Worm (Caenorhabditis elegans): ENCODE results near the gene srab-7.

The srab-7 gene

DNA sequence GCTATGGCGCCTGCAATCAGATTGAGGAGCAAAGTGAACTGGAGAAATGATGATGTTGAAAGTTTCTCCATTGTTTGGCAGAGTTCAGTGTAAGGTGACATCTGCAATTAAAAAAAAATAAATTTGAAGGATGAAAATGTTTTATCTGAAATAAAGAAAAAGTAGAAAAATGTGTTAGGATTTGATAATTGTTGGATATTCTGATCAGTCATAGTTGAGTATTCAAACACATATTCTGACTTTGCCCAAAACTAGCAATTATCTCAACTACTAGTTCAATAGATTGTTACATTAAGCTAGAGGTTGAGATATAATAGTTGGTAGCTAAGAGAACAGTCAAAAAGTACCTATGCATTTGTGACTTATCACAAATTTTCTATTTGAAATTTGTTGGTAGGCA lies 10.5 kb downstream of the srab-7 start, which contains the start of gene srab-10:
Gene srab-10, minus strand, starts transcription at position 101 of the 400 bp plus-strand sequence.
- TF ChIP-seq tbx-37 (GFP tag; conservative IDR thresholded peaks at IDR 0.05) (no peak), ceh-36 (tag; optimal IDR thresholded peaks at IDR 0.05) (no peak), pes-1 (GFP tag; IDR thresholded peaks at IDR 0.05) (no peak), ama-1 (optimal IDR thresholded peaks at IDR 0.05) (no peak), scrt-1 (GFP tag; IDR thresholded peaks at IDR 0.05) (no peak), hmg-4 (GFP tag; optimal IDR thresholded peaks at IDR 0.05) (no peak), ceh-13 (GFP tag; optimal IDR thresholded peaks at IDR 0.05) (no peak), F13C5.2 (tag; optimal IDR thresholded peaks at IDR 0.05) (no peak), tbx-11 (GFP tag; IDR thresholded peaks at IDR 0.05) (no peak), sea-1 (GFP tag; conservative IDR thresholded peaks at IDR 0.05) (no peak), hmbx-1 (tag; optimal IDR thresholded peaks at IDR 0.05) (no peak), B0310.2 (tag; optimal IDR thresholded peaks at IDR 0.05) (no peak), hnd-1 (tag; optimal IDR thresholded peaks at IDR 0.05) (no peak), ets-7 (tag; optimal IDR thresholded peaks at IDR 0.05) (no peak)

DNA sequence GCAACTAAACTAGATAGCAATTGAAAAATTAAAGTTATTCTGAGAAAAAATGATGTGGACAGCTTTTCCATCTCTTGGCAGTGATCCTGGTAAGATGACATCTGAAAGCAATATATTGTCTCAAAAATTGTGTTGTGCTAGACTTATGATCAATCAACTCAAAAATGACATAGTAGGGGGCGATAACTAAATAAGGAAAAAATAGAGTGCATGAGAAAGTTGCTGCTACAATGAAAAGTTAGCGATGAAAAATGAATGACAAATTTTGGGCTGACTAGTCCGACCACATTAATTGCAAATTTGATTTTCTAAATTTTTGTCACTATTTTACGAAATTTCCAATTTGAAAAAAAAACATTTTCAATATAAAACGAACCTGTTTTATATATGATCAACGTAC lies 13.8 kb downstream of the srab-7 start, which contains the start of gene srab-9:
Gene srab-9, minus strand, starts transcription at position 101 of the 400 bp plus-strand sequence.
- no peak for TF ChIP-seq B0310.2 (tag; optimal IDR thresholded peaks at IDR 0.05)
- TF ChIP-seq F13C5.2 (tag; optimal IDR thresholded peaks at IDR 0.05) = no peak
- no peak for TF ChIP-seq flt-1 (GFP tag; IDR thresholded peaks at IDR 0.05)
- no peak for TF ChIP-seq tra-4 (tag; optimal IDR thresholded peaks at IDR 0.05)
- TF ChIP-seq scrt-1 (GFP tag; IDR thresholded peaks at IDR 0.05) = no peak
- TF ChIP-seq pes-1 (GFP tag; IDR thresholded peaks at IDR 0.05) = no peak
- TF ChIP-seq ama-1 (optimal IDR thresholded peaks at IDR 0.05) = no peak
- no peak for TF ChIP-seq aly-1 (tag; optimal IDR thresholded peaks at IDR 0.05)
- no peak for TF ChIP-seq tbx-37 (GFP tag; conservative IDR thresholded peaks at IDR 0.05)
- no peak for TF ChIP-seq hnd-1 (tag; optimal IDR thresholded peaks at IDR 0.05)
- TF ChIP-seq ceh-36 (tag; optimal IDR thresholded peaks at IDR 0.05) = no peak
- no peak for TF ChIP-seq hmg-4 (GFP tag; optimal IDR thresholded peaks at IDR 0.05)

DNA sequence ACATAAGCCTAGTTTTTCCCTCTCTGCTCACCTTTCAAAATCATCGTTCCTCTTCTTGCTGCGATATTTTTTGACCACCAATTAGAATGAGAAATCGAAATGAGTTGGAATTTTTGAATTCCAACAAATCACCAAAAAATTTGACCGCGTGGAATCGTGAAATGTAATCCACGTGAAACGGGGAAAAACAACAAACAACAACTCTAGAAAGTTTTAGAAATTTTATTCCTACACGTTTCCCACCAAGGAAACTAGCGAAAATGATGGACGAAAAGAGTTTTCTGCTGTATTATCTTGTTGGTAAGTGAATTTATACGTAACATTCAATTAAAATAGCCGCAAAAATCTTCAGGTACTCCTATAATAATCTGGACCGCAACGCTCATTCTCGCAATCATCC lies 16.5 kb downstream of the srab-7 start, which contains the start of the genes irld-3 and F02C9.1:
Gene irld-3, minus strand, starts transcription at position 101 of the 400 bp plus-strand sequence.
Gene F02C9.1, plus strand, starts transcription at position 216 of the 400 bp plus-strand sequence.
- TF ChIP-seq hnd-1 (tag; optimal IDR thresholded peaks at IDR 0.05) = no peak
- no peak for TF ChIP-seq hmg-4 (GFP tag; optimal IDR thresholded peaks at IDR 0.05)
- no peak for TF ChIP-seq B0310.2 (tag; optimal IDR thresholded peaks at IDR 0.05)
- TF ChIP-seq ets-7 (tag; optimal IDR thresholded peaks at IDR 0.05) = no peak
- no peak for TF ChIP-seq ama-1 (optimal IDR thresholded peaks at IDR 0.05)
- TF ChIP-seq aly-1 (tag; optimal IDR thresholded peaks at IDR 0.05) = no peak
- TF ChIP-seq hmbx-1 (tag; optimal IDR thresholded peaks at IDR 0.05) = no peak
- no peak for TF ChIP-seq tbx-37 (GFP tag; conservative IDR thresholded peaks at IDR 0.05)
- no peak for TF ChIP-seq pes-1 (GFP tag; IDR thresholded peaks at IDR 0.05)
- TF ChIP-seq flt-1 (GFP tag; IDR thresholded peaks at IDR 0.05) = no peak
- TF ChIP-seq ceh-36 (tag; optimal IDR thresholded peaks at IDR 0.05) = no peak
- TF ChIP-seq tra-4 (tag; optimal IDR thresholded peaks at IDR 0.05) = no peak
- no peak for TF ChIP-seq F13C5.2 (tag; optimal IDR thresholded peaks at IDR 0.05)

DNA sequence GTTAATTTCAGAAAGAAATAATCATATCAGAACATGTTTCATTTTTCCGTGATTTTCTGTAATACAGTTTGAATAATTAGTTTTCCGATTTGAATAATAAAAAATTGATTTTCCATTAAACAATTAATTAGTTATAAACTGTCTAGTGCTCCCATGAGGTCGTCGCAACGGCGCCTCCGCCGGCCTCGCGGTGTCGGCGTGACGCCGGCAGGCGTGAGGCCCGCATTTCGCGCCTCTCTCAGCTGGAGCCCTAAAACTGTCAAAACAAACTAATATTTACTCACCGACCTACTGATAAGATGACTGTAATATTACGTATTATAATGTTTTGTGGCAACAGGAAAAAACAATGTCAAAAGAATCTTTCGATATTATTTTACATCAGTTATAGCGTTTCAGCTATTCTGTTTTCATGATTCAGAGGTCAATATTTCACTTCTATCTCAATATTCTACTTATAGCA lies 21.6 kb downstream of the srab-7 start, which contains the start of gene F02C9.2:
Gene F02C9.2, plus strand, starts transcription at position 413 of the 463 bp plus-strand sequence.
- no peak for TF ChIP-seq ets-7 (tag; optimal IDR thresholded peaks at IDR 0.05)
- no peak for TF ChIP-seq pes-1 (GFP tag; IDR thresholded peaks at IDR 0.05)
- TF ChIP-seq hmg-4 (GFP tag; optimal IDR thresholded peaks at IDR 0.05) = no peak
- no peak for TF ChIP-seq ceh-13 (GFP tag; optimal IDR thresholded peaks at IDR 0.05)
- TF ChIP-seq sea-1 (GFP tag; conservative IDR thresholded peaks at IDR 0.05) = no peak
- no peak for TF ChIP-seq ama-1 (optimal IDR thresholded peaks at IDR 0.05)
- no peak for TF ChIP-seq scrt-1 (GFP tag; IDR thresholded peaks at IDR 0.05)
- TF ChIP-seq F13C5.2 (tag; optimal IDR thresholded peaks at IDR 0.05) = no peak
- TF ChIP-seq B0310.2 (tag; optimal IDR thresholded peaks at IDR 0.05) = no peak
- TF ChIP-seq tbx-11 (GFP tag; IDR thresholded peaks at IDR 0.05) = no peak
- TF ChIP-seq ceh-36 (tag; optimal IDR thresholded peaks at IDR 0.05) = no peak

DNA sequence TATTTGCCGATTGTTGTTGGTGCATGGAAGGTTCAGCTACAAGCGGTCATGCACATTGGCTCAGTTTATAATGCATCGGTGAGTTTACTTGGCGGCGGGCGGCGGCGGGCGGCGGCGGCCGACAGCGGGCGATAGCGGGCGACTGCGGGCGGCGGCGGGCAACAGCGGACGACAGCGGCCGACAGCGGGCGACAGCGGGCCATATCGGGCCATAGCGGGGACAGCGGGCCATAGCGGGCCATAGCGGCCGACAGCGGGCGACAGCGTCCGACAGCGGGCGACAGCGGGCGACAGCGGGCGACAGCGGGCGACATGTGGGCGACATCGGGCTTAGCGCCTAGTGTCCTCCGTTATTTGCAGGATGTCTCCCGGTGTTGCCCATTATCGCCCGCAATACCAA lies 22.9 kb downstream of the srab-7 start:
- TF ChIP-seq pes-1 (GFP tag; IDR thresholded peaks at IDR 0.05) (0 out of 2 replicates have a peak, but pooled peaks have one; percentile 30), hnd-1 (tag; optimal IDR thresholded peaks at IDR 0.05) (no peak), tbx-37 (GFP tag; conservative IDR thresholded peaks at IDR 0.05) (no peak)

DNA sequence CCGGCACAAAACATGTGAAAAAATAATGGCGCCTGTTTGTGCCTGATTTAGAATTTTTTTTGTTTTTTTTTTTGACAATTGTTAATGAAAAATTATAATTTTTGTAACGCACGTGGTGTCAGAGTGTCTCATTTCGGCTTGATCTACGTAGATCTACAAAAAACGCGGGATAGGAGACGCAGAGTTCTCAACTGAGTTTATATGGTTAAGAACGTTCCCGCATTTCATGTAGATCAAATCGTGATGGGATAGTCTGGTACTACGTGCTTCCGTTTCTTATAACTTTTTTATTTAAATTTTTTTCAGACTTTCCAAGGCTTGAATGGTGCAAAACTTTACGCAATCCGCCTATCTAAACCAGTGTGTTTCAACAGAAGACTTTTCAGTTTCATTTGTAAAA lies 26.2 kb downstream of the srab-7 start, which contains the start of gene tat-6:
Gene tat-6, plus strand, starts transcription at position 301 of the 400 bp plus-strand sequence.
- TF ChIP-seq flt-1 (GFP tag; IDR thresholded peaks at IDR 0.05) (no peak), ceh-13 (GFP tag; optimal IDR thresholded peaks at IDR 0.05) (no peak), hmg-4 (GFP tag; optimal IDR thresholded peaks at IDR 0.05) (no peak), hmbx-1 (tag; optimal IDR thresholded peaks at IDR 0.05) (no peak), aly-1 (tag; optimal IDR thresholded peaks at IDR 0.05) (no peak), ceh-36 (tag; optimal IDR thresholded peaks at IDR 0.05) (no peak), tbx-11 (GFP tag; IDR thresholded peaks at IDR 0.05) (no peak), tra-4 (tag; optimal IDR thresholded peaks at IDR 0.05) (no peak), B0310.2 (tag; optimal IDR thresholded peaks at IDR 0.05) (no peak), pes-1 (GFP tag; IDR thresholded peaks at IDR 0.05) (no peak), ets-7 (tag; optimal IDR thresholded peaks at IDR 0.05) (no peak), hnd-1 (tag; optimal IDR thresholded peaks at IDR 0.05) (no peak)

DNA sequence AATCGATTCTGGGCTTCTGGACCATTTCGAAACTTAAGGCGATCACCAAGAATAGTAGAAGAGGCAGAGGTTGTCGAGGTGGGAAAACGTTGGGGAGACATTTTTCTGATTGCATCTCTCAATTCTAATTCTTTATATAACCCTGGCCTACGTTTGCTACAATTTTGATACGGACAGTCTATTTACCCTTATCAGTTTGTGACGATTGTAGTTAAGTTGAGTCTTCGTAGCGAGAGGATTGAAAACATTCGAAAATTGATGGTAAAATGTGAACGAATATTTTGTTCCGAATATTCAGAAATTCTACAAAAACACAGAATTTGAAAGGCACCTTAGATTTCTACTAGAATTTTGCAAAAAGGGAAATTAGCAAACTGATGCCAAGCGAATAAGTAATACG lies 27.3 kb downstream of the srab-7 start, which contains the start of gene Y73C8C.10:
Gene Y73C8C.10, minus strand, starts transcription at position 101 of the 400 bp plus-strand sequence.
- TF ChIP-seq hmbx-1 (tag; optimal IDR thresholded peaks at IDR 0.05) (no peak), aly-1 (tag; optimal IDR thresholded peaks at IDR 0.05) (no peak), F13C5.2 (tag; optimal IDR thresholded peaks at IDR 0.05) (no peak), flt-1 (GFP tag; IDR thresholded peaks at IDR 0.05) (no peak), tbx-37 (GFP tag; conservative IDR thresholded peaks at IDR 0.05) (no peak)

DNA sequence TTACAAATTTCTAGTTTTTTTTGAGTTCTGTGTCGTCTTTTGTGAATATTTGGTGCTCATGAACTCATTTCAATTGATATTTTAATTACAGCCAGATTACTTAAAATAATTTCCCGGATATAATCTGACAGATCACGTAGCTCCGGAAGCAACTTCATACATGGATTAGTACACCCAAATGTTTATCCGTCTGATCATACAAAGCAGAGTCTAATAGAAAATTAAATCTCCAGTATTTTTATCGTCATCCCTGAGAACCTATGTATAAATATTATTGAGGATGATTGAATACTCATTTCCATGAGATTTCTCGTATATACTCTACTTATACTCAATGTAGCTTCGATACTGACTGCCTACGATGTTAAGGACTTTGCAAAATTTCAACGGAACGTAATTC lies 30.1 kb downstream of the srab-7 start, which contains the start of gene Y73C8C.12:
Gene Y73C8C.12, plus strand, starts transcription at position 301 of the 400 bp plus-strand sequence.
- TF ChIP-seq ama-1 (optimal IDR thresholded peaks at IDR 0.05) (no peak), hmg-4 (GFP tag; optimal IDR thresholded peaks at IDR 0.05) (no peak), B0310.2 (tag; optimal IDR thresholded peaks at IDR 0.05) (no peak), hnd-1 (tag; optimal IDR thresholded peaks at IDR 0.05) (no peak), ets-7 (tag; optimal IDR thresholded peaks at IDR 0.05) (no peak), tra-4 (tag; optimal IDR thresholded peaks at IDR 0.05) (no peak), tbx-37 (GFP tag; conservative IDR thresholded peaks at IDR 0.05) (no peak), hmbx-1 (tag; optimal IDR thresholded peaks at IDR 0.05) (no peak), tbx-11 (GFP tag; IDR thresholded peaks at IDR 0.05) (no peak)

All from whole organism, early embryonic.